Fruit fly (Drosophila melanogaster) whole organism, embryonic: ENCODE data around the gene CG10011.

ENCODE experiments used
- Adf1 ChIP-seq: fragments of 200-800 bp; sonication (Bioruptor generic); IDR thresholded peaks from 2 replicates; pipeline ENCODE4 v1.3.6; 2022; ENCODE audit warnings: missing biosample characterization, missing genetic modification characterization
- Atf-2 ChIP-seq: fragments of 200-800 bp; sonication (Bioruptor generic); optimal IDR thresholded peaks from 2 replicates; lab custom pipeline; 2016; ENCODE audit warnings: missing biosample characterization, missing genetic modification characterization
- Atf6 ChIP-seq: fragments of 200-800 bp; sonication (Bioruptor generic); IDR thresholded peaks from 2 replicates; pipeline ENCODE4 v1.3.6; 2022; ENCODE audit warnings: missing biosample characterization, missing genetic modification characterization
- B-H1 ChIP-seq: fragments of 200-800 bp; sonication (Bioruptor generic); IDR thresholded peaks from 3 replicates; pipeline ENCODE4 v1.3.6; 2022; ENCODE audit warnings: missing biosample characterization, missing genetic modification characterization
- Bteb2 ChIP-seq: fragments of 200-800 bp; sonication (Bioruptor generic); optimal IDR thresholded peaks from 2 replicates; lab custom pipeline; 2016; ENCODE audit warnings: missing biosample characterization, missing genetic modification characterization
- CG10147 ChIP-seq: fragments of 200-800 bp; sonication (Bioruptor generic); optimal IDR thresholded peaks from 2 replicates; lab custom pipeline; 2019; ENCODE audit warnings: missing biosample characterization, mild to moderate bottlenecking, missing genetic modification characterization, moderate library complexity
- CG10267 ChIP-seq: fragments of 200-800 bp; sonication (Bioruptor generic); optimal IDR thresholded peaks from 2 replicates; lab custom pipeline; 2018; ENCODE audit warnings: missing biosample characterization, mild to moderate bottlenecking, missing genetic modification characterization, moderate library complexity
- CG12236 ChIP-seq: fragments of 200-800 bp; sonication (Bioruptor generic); optimal IDR thresholded peaks from 2 replicates; lab custom pipeline; 2016; ENCODE audit warnings: missing biosample characterization, missing genetic modification characterization
- CG14050 ChIP-seq: fragments of 200-800 bp; sonication (Bioruptor generic); IDR thresholded peaks from 3 replicates; pipeline ENCODE4 v1.3.6; 2022; ENCODE audit warnings: missing biosample characterization, missing genetic modification characterization
- CG1602 ChIP-seq: fragments of 200-800 bp; sonication (Bioruptor generic); optimal IDR thresholded peaks from 3 replicates; lab custom pipeline; 2016; ENCODE audit warnings: missing biosample characterization, missing genetic modification characterization
- CG17829 ChIP-seq: fragments of 200-800 bp; optimal IDR thresholded peaks from 2 replicates; lab custom pipeline; 2019; ENCODE audit warnings: missing biosample characterization, mild to moderate bottlenecking, missing genetic modification characterization, moderate library complexity
- CG2678 ChIP-seq: fragments of 200-800 bp; sonication (Bioruptor generic); optimal IDR thresholded peaks from 3 replicates; lab custom pipeline; 2019; ENCODE audit warnings: missing biosample characterization, mild to moderate bottlenecking, missing genetic modification characterization, moderate library complexity
- CG2875 ChIP-seq: fragments of 200-800 bp; sonication (Bioruptor generic); optimal IDR thresholded peaks from 2 replicates; lab custom pipeline; 2017; ENCODE audit warnings: missing biosample characterization, mild to moderate bottlenecking, missing genetic modification characterization, missing genetic modification reagents
- CG3065 ChIP-seq: fragments of 200-800 bp; sonication (Bioruptor generic); optimal IDR thresholded peaks from 2 replicates; lab custom pipeline; 2016; ENCODE audit warnings: missing biosample characterization, missing genetic modification characterization
- CG31388 ChIP-seq: fragments of 200-800 bp; sonication (Bioruptor generic); optimal IDR thresholded peaks from 2 replicates; lab custom pipeline; 2016; ENCODE audit warnings: missing biosample characterization, missing genetic modification characterization
- CG34224 ChIP-seq: fragments of 200-800 bp; sonication (Bioruptor generic); IDR thresholded peaks from 3 replicates; pipeline ENCODE4 v1.3.6; 2022; ENCODE audit warnings: missing biosample characterization, missing genetic modification characterization; ENCODE audit not compliant: partially characterized antibody
- CG3995 ChIP-seq: fragments of 200-800 bp; sonication (Bioruptor generic); optimal IDR thresholded peaks from 3 replicates; lab custom pipeline; 2016; ENCODE audit warnings: missing biosample characterization, missing genetic modification characterization
- CG43689 ChIP-seq: fragments of 200-800 bp; sonication (Bioruptor generic); IDR thresholded peaks from 2 replicates; pipeline ENCODE4 v1.3.6; 2022; ENCODE audit warnings: missing biosample characterization, missing genetic modification characterization
- CG5953 ChIP-seq: fragments of 200-800 bp; sonication (Bioruptor generic); IDR thresholded peaks from 2 replicates; pipeline ENCODE4 v1.3.6; 2022; ENCODE audit warnings: missing biosample characterization, missing genetic modification characterization
- CG6854 ChIP-seq: fragments of 200-800 bp; sonication (Bioruptor generic); optimal IDR thresholded peaks from 3 replicates; lab custom pipeline; 2017; ENCODE audit warnings: missing biosample characterization, mild to moderate bottlenecking, missing genetic modification characterization
- CG7556 ChIP-seq: fragments of 200-800 bp; sonication (Bioruptor generic); optimal IDR thresholded peaks from 2 replicates; lab custom pipeline; 2017; ENCODE audit warnings: missing biosample characterization, mild to moderate bottlenecking, missing genetic modification characterization
- CG7745 ChIP-seq: fragments of 200-800 bp; sonication (Bioruptor generic); optimal IDR thresholded peaks from 2 replicates; lab custom pipeline; 2018; ENCODE audit warnings: missing biosample characterization, mild to moderate bottlenecking, missing genetic modification characterization, moderate library complexity
- CG8765 ChIP-seq: fragments of 200-800 bp; sonication (Bioruptor generic); IDR thresholded peaks from 2 replicates; pipeline ENCODE4 v1.3.6; 2022; ENCODE audit warnings: missing biosample characterization, missing genetic modification characterization
- Ets97D ChIP-seq: fragments of 200-800 bp; sonication (Bioruptor generic); optimal IDR thresholded peaks from 3 replicates; lab custom pipeline; 2016; ENCODE audit warnings: missing biosample characterization, missing genetic modification characterization
- HLH3B ChIP-seq: fragments of 200-800 bp; sonication (Bioruptor generic); IDR thresholded peaks from 2 replicates; pipeline ENCODE4 v1.3.6; 2022; ENCODE audit warnings: missing biosample characterization, missing genetic modification characterization
- Hr39 ChIP-seq: fragments of >200 bp; optimal IDR thresholded peaks from 2 replicates; lab custom pipeline; 2017
- Lpt ChIP-seq: fragments of >200 bp; optimal IDR thresholded peaks from 2 replicates; lab custom pipeline; 2018; ENCODE audit warnings: missing biosample characterization, missing genetic modification characterization
- Sin3A ChIP-seq: fragments of >200 bp; optimal IDR thresholded peaks from 2 replicates; lab custom pipeline; 2018
- Six4 ChIP-seq: fragments of 200-800 bp; sonication (Bioruptor generic); optimal IDR thresholded peaks from 2 replicates; lab custom pipeline; 2016; ENCODE audit warnings: missing biosample characterization, missing genetic modification characterization
- Tbp ChIP-seq: fragments of >200 bp; optimal IDR thresholded peaks from 2 replicates; lab custom pipeline; 2018; ENCODE audit warnings: missing biosample characterization, missing genetic modification characterization
- ap ChIP-seq: fragments of 200-800 bp; sonication (Bioruptor generic); IDR thresholded peaks from 2 replicates; pipeline ENCODE4 v1.3.6; 2022; ENCODE audit warnings: missing biosample characterization, missing genetic modification characterization
- bowl ChIP-seq: fragments of 200-800 bp; sonication (Bioruptor generic); IDR thresholded peaks from 2 replicates; pipeline ENCODE4 v1.3.6; 2022; ENCODE audit warnings: missing biosample characterization, missing genetic modification characterization
- crol ChIP-seq: fragments of 200-800 bp; sonication (Bioruptor generic); IDR thresholded peaks from 2 replicates; pipeline ENCODE4 v1.3.6; 2022; ENCODE audit warnings: missing biosample characterization, missing genetic modification characterization
- ems ChIP-seq: fragments of 200-800 bp; sonication (Bioruptor generic); optimal IDR thresholded peaks from 3 replicates; lab custom pipeline; 2016; ENCODE audit warnings: missing biosample characterization, missing genetic modification characterization
- fru ChIP-seq: fragments of >200 bp; optimal IDR thresholded peaks from 2 replicates; lab custom pipeline; 2017
- gsb-n ChIP-seq: fragments of 200-800 bp; sonication (Bioruptor generic); optimal IDR thresholded peaks from 3 replicates; lab custom pipeline; 2018; ENCODE audit warnings: missing biosample characterization, mild to moderate bottlenecking, missing genetic modification characterization
- gt ChIP-seq: fragments of 200-800 bp; sonication (Bioruptor generic); IDR thresholded peaks from 2 replicates; pipeline ENCODE4 v1.3.6; 2022; ENCODE audit warnings: missing biosample characterization, missing genetic modification characterization
- kay ChIP-seq: fragments of 200-800 bp; sonication (Bioruptor generic); optimal IDR thresholded peaks from 2 replicates; lab custom pipeline; 2016; ENCODE audit warnings: missing biosample characterization, missing genetic modification characterization
- kni ChIP-seq: fragments of 200-800 bp; sonication (Bioruptor generic); optimal IDR thresholded peaks from 3 replicates; lab custom pipeline; 2017; ENCODE audit warnings: mild to moderate bottlenecking, missing biosample characterization, missing genetic modification reagents, missing genetic modification characterization
- lov ChIP-seq, 2 experiments: fragments of 200-800 bp in 1 of 2; fragments of >200 bp in 1 of 2; sonication (Bioruptor generic) in 1 of 2; IDR thresholded peaks in 1 of 2; optimal IDR thresholded peaks in 1 of 2; 2 replicates in 1 of 2; 3 replicates in 1 of 2; pipeline versions ENCODE4 v1.3.6 to Lab custom; 2017 to 2022; ENCODE audit warnings: missing biosample characterization in 1 of 2, missing genetic modification characterization in 1 of 2
- org-1 ChIP-seq: fragments of 200-800 bp; sonication (Bioruptor generic); optimal IDR thresholded peaks from 2 replicates; lab custom pipeline; 2017; ENCODE audit warnings: missing biosample characterization, missing genetic modification characterization
- p53 ChIP-seq: fragments of 200-800 bp; sonication (Bioruptor generic); optimal IDR thresholded peaks from 2 replicates; lab custom pipeline; 2016; ENCODE audit warnings: missing biosample characterization, missing genetic modification characterization
- pb ChIP-seq: fragments of 200-800 bp; sonication (Bioruptor generic); optimal IDR thresholded peaks from 3 replicates; lab custom pipeline; 2016; ENCODE audit warnings: missing biosample characterization, missing genetic modification characterization
- repo ChIP-seq: fragments of 200-800 bp; sonication (Bioruptor generic); optimal IDR thresholded peaks from 2 replicates; lab custom pipeline; 2016; ENCODE audit warnings: missing biosample characterization, missing genetic modification characterization
- ro ChIP-seq: fragments of 200-800 bp; sonication (Bioruptor generic); IDR thresholded peaks from 2 replicates; pipeline ENCODE4 v1.3.6; 2022; ENCODE audit warnings: missing biosample characterization, missing genetic modification characterization
- sisA ChIP-seq: fragments of 200-800 bp; sonication (Bioruptor generic); IDR thresholded peaks from 2 replicates; pipeline ENCODE4 v1.3.6; 2022; ENCODE audit warnings: missing biosample characterization, missing genetic modification characterization
- stwl ChIP-seq: fragments of 200-800 bp; sonication (Bioruptor generic); optimal IDR thresholded peaks from 3 replicates; lab custom pipeline; 2018; ENCODE audit warnings: missing biosample characterization, mild to moderate bottlenecking, missing genetic modification characterization, moderate library complexity
- tna ChIP-seq: fragments of 200-800 bp; sonication (Bioruptor generic); IDR thresholded peaks from 2 replicates; pipeline ENCODE4 v1.3.6; 2022; ENCODE audit warnings: missing biosample characterization, missing genetic modification characterization; ENCODE audit not compliant: partially characterized antibody
- toy ChIP-seq: fragments of 200-800 bp; sonication (Bioruptor generic); IDR thresholded peaks from 2 replicates; pipeline ENCODE4 v1.3.6; 2022; ENCODE audit warnings: missing biosample characterization, missing genetic modification characterization
- vfl ChIP-seq: fragments of 200-800 bp; sonication (Bioruptor generic); optimal IDR thresholded peaks from 2 replicates; lab custom pipeline; 2016; ENCODE audit warnings: missing biosample characterization, missing genetic modification characterization
- yki ChIP-seq: fragments of >200 bp; optimal IDR thresholded peaks from 3 replicates; lab custom pipeline; 2018
- zf30C ChIP-seq: fragments of 200-800 bp; sonication (Bioruptor generic); optimal IDR thresholded peaks from 3 replicates; lab custom pipeline; 2018; ENCODE audit warnings: missing biosample characterization, mild to moderate bottlenecking, missing genetic modification characterization
- zfh2 ChIP-seq: fragments of 200-800 bp; sonication (Bioruptor generic); optimal IDR thresholded peaks from 2 replicates; lab custom pipeline; 2016; ENCODE audit warnings: missing biosample characterization, missing genetic modification characterization

Gene CG10011

DNA sequence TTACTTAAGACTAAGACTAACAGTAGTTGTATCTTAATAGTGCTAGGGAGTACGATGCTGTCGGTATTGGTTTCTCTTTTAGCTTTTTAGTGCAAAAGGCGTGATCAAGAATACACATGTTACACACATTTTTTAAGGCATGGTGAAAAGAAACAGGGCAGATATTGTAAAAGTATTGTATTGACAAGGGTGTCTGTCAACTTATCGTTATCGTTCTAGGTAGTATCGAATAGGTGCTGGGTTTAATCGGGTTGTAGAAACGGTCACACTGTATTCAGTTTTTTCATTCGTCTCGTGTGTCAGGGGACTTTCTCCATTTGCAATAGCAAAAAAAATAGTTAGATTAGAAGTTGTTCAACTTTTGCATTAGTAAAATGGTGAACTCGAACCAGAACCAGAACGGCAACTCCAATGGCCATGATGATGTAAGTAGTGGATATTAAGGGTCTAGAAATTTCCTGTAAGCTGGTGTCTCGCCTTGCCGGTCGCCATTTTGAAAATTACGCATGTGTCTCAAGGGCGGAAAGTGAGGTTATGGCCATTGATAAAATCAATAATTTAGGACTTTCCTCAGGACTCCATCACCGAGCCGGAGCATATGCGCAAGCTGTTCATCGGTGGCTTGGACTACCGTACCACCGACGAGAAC is 34.6 kb downstream of the CG10011 start (continued):
- no peak for TF ChIP-seq Six4
- TF ChIP-seq pb (GFP tag; lab: Kevin White, UChicago), result no peak
- peak; percentile 12 for TF ChIP-seq p53 (GFP tag; lab: Kevin White, UChicago)
- no peak for TF ChIP-seq ems (GFP tag; lab: Kevin White, UChicago)
- TF ChIP-seq CG10147 (GFP tag; lab: Kevin White, UChicago), result peak; percentile 16
- TF ChIP-seq B-H1, result no peak
- no peak for TF ChIP-seq repo (GFP tag; lab: Kevin White, UChicago)
- TF ChIP-seq crol, result no peak
- TF ChIP-seq CG6854 (GFP tag; lab: Kevin White, UChicago), result no peak
- TF ChIP-seq Hr39 (lab: Kevin White, UChicago), result no peak
- no peak for TF ChIP-seq CG31388 (GFP tag; lab: Kevin White, UChicago)
- TF ChIP-seq Atf-2 (GFP tag; lab: Kevin White, UChicago), result no peak
- peak; percentile 87 for TF ChIP-seq Ets97D
- TF ChIP-seq kay (GFP tag; lab: Kevin White, UChicago), result no peak
- no peak for TF ChIP-seq fru (lab: Kevin White, UChicago)
- TF ChIP-seq HLH3B (GFP tag; lab: Robert Waterston, UW), result no peak
- no peak for TF ChIP-seq zf30C (GFP tag; lab: Kevin White, UChicago)
- peak; percentile 34; the same call in 2 of the 3 replicates for TF ChIP-seq CG34224 (GFP tag; lab: Robert Waterston, UW)
- TF ChIP-seq Bteb2, result no peak
- no peak for TF ChIP-seq Lpt (GFP tag; lab: Kevin White, UChicago)
- TF ChIP-seq stwl (tag; lab: Kevin White, UChicago), result peak; percentile 82
- no peak for TF ChIP-seq Atf6 (GFP tag; lab: Robert Waterston, UW)
- TF ChIP-seq zfh2, result peak; percentile 21
- no peak for TF ChIP-seq gsb-n
- TF ChIP-seq CG3995 (GFP tag; lab: Kevin White, UChicago), result peak; percentile 78
- no peak for TF ChIP-seq yki (lab: Kevin White, UChicago)
- no peak for TF ChIP-seq sisA
- no peak for TF ChIP-seq CG12236 (GFP tag; lab: Kevin White, UChicago)
- peak; percentile 59 for TF ChIP-seq tna (GFP tag; lab: Robert Waterston, UW)
- TF ChIP-seq org-1, result no peak
- no peak for TF ChIP-seq ro (GFP tag; lab: Robert Waterston, UW)
- TF ChIP-seq CG14050 (GFP tag; lab: Robert Waterston, UW), result no peak
- TF ChIP-seq CG43689 (GFP tag; lab: Robert Waterston, UW), result no peak
- TF ChIP-seq kni (GFP tag; lab: Kevin White, UChicago), result no peak
- no peak for TF ChIP-seq CG8765 (GFP tag; lab: Robert Waterston, UW)
- TF ChIP-seq CG2875 (GFP tag; lab: Kevin White, UChicago), result no peak
- no peak for TF ChIP-seq vfl (GFP tag; lab: Kevin White, UChicago)
- TF ChIP-seq Sin3A (lab: Kevin White, UChicago), result no peak
- no peak for TF ChIP-seq gt (GFP tag; lab: Robert Waterston, UW)
- no peak for TF ChIP-seq ap
- TF ChIP-seq CG17829 (tag; lab: Kevin White, UChicago), result peak; percentile 16
- no peak for TF ChIP-seq CG3065
- TF ChIP-seq CG1602 (GFP tag; lab: Kevin White, UChicago), result no peak
- TF ChIP-seq CG7556 (GFP tag; lab: Kevin White, UChicago), result no peak
- TF ChIP-seq lov (optimal IDR thresholded peaks at IDR 0.05; lab: Kevin White, UChicago), result no peak
- TF ChIP-seq lov (GFP tag; IDR thresholded peaks at IDR 0.05; lab: Robert Waterston, UW), result no peak
- TF ChIP-seq CG2678 (tag; lab: Kevin White, UChicago), result no peak
- no peak for TF ChIP-seq Adf1
- no peak for TF ChIP-seq bowl (GFP tag; lab: Robert Waterston, UW)
- no peak for TF ChIP-seq toy (GFP tag; lab: Robert Waterston, UW)
- TF ChIP-seq CG5953, result no peak
- no peak for TF ChIP-seq CG7745
- peak; percentile 58 for TF ChIP-seq Tbp (GFP tag; lab: Kevin White, UChicago)
- TF ChIP-seq CG10267, result peak; percentile 40
